Worm (Caenorhabditis elegans) whole organism, L3 larva: ENCODE data around the gene rpap-3.

Source experiments
- R02D3.7 ChIP-seq: fragments of 150-350 bp; optimal IDR thresholded peaks from 2 replicates; lab custom pipeline; 2014; ENCODE audit warnings: missing biosample characterization, missing genetic modification characterization
- ZK546.5 ChIP-seq: sonication (generic microtip); optimal IDR thresholded peaks from 2 replicates; lab custom pipeline; 2017; ENCODE audit warnings: missing biosample characterization, missing genetic modification characterization
- ama-1 ChIP-seq: fragments of 150-350 bp; optimal IDR thresholded peaks from 2 replicates; lab custom pipeline; 2018
- ceh-16 ChIP-seq: sonication (generic microtip); optimal IDR thresholded peaks from 2 replicates; lab custom pipeline; 2017; ENCODE audit warnings: missing biosample characterization, missing genetic modification characterization
- ceh-28 ChIP-seq: fragments of 150-350 bp; optimal IDR thresholded peaks from 2 replicates; lab custom pipeline; 2014; ENCODE audit warnings: missing biosample characterization, missing genetic modification reagents, missing genetic modification characterization
- ceh-82 ChIP-seq: fragments of 150-350 bp; optimal IDR thresholded peaks from 2 replicates; lab custom pipeline; 2014; ENCODE audit warnings: missing biosample characterization, missing genetic modification characterization
- ceh-9 ChIP-seq: sonication (generic microtip); optimal IDR thresholded peaks from 2 replicates; lab custom pipeline; 2018; ENCODE audit warnings: missing biosample characterization, missing genetic modification characterization
- daf-12 ChIP-seq: fragments of 150-350 bp; optimal IDR thresholded peaks from 2 replicates; lab custom pipeline; 2014; ENCODE audit warnings: missing biosample characterization, missing genetic modification reagents, missing genetic modification characterization
- egl-27 ChIP-seq: sonication (generic microtip); optimal IDR thresholded peaks from 4 replicates; lab custom pipeline; 2017; ENCODE audit warnings: missing biosample characterization, missing genetic modification reagents, missing genetic modification characterization
- egl-5 ChIP-seq: fragments of 150-350 bp; optimal IDR thresholded peaks from 2 replicates; lab custom pipeline; 2017; ENCODE audit warnings: missing biosample characterization, missing genetic modification reagents, missing genetic modification characterization, inconsistent platforms
- elt-1 ChIP-seq: fragments of 150-350 bp; optimal IDR thresholded peaks from 2 replicates; lab custom pipeline; 2014; ENCODE audit warnings: missing biosample characterization, missing genetic modification characterization
- elt-2 ChIP-seq: sonication (generic microtip); optimal IDR thresholded peaks from 2 replicates; lab custom pipeline; 2016; ENCODE audit warnings: missing genetic modification reagents, mild to moderate bottlenecking, missing genetic modification characterization, missing compliant biosample characterization
- elt-3 ChIP-seq, 3 experiments: fragments of 150-350 bp in 1 of 3; sonication (generic microtip) in 2 of 3; optimal IDR thresholded peaks; 2 replicates in 2 of 3; 4 replicates in 1 of 3; lab custom pipeline; 2014 to 2017; ENCODE audit warnings: missing biosample characterization in 3 of 3, missing genetic modification characterization in 3 of 3
- eor-1 ChIP-seq, 2 experiments: fragments of 150-350 bp; optimal IDR thresholded peaks; 2 replicates each; lab custom pipeline; 2014 to 2018; ENCODE audit warnings: missing biosample characterization in 2 of 2, missing genetic modification characterization in 2 of 2
- fkh-2 ChIP-seq: fragments of 150-350 bp; optimal IDR thresholded peaks from 2 replicates; lab custom pipeline; 2014; ENCODE audit warnings: missing biosample characterization, missing genetic modification reagents, missing genetic modification characterization
- fos-1 ChIP-seq: fragments of 150-350 bp; optimal IDR thresholded peaks from 2 replicates; lab custom pipeline; 2014; ENCODE audit warnings: missing biosample characterization, missing genetic modification characterization
- hmg-11 ChIP-seq: sonication (generic microtip); optimal IDR thresholded peaks from 2 replicates; lab custom pipeline; 2016; ENCODE audit warnings: missing genetic modification characterization, missing compliant biosample characterization
- jun-1 ChIP-seq: fragments of 150-350 bp; optimal IDR thresholded peaks from 2 replicates; lab custom pipeline; 2014; ENCODE audit warnings: missing biosample characterization, missing genetic modification reagents, missing genetic modification characterization
- lin-15B ChIP-seq: fragments of 150-350 bp; optimal IDR thresholded peaks from 2 replicates; lab custom pipeline; 2014; ENCODE audit warnings: missing biosample characterization, missing genetic modification characterization
- lin-39 ChIP-seq: fragments of 150-350 bp; optimal IDR thresholded peaks from 2 replicates; lab custom pipeline; 2018; ENCODE audit warnings: missing biosample characterization, missing genetic modification reagents, missing genetic modification characterization
- lsy-12 ChIP-seq: sonication (generic microtip); optimal IDR thresholded peaks from 2 replicates; lab custom pipeline; 2016; ENCODE audit warnings: mild to moderate bottlenecking, missing genetic modification characterization, missing compliant biosample characterization
- mdl-1 ChIP-seq: fragments of 150-350 bp; optimal IDR thresholded peaks from 2 replicates; lab custom pipeline; 2014; ENCODE audit warnings: missing biosample characterization, missing genetic modification characterization
- mml-1 ChIP-seq: fragments of 150-350 bp; sonication (generic microtip); optimal IDR thresholded peaks from 3 replicates; lab custom pipeline; 2014; ENCODE audit warnings: missing biosample characterization, missing genetic modification characterization
- nhr-237 ChIP-seq: fragments of 150-350 bp; optimal IDR thresholded peaks from 2 replicates; lab custom pipeline; 2014; ENCODE audit warnings: missing biosample characterization, missing genetic modification characterization
- nhr-25 ChIP-seq: sonication (generic microtip); optimal IDR thresholded peaks from 2 replicates; lab custom pipeline; 2017; ENCODE audit warnings: missing biosample characterization, missing genetic modification characterization
- nhr-28 ChIP-seq: fragments of 150-350 bp; optimal IDR thresholded peaks from 2 replicates; lab custom pipeline; 2014; ENCODE audit warnings: missing biosample characterization, missing genetic modification characterization
- nhr-67 ChIP-seq: fragments of 150-350 bp; optimal IDR thresholded peaks from 2 replicates; lab custom pipeline; 2014; ENCODE audit warnings: missing biosample characterization, missing genetic modification characterization
- nhr-76 ChIP-seq: fragments of 150-350 bp; sonication (generic microtip); optimal IDR thresholded peaks from 5 replicates; lab custom pipeline; 2014; ENCODE audit warnings: missing biosample characterization, missing genetic modification characterization
- nhr-77 ChIP-seq: fragments of 150-350 bp; optimal IDR thresholded peaks from 2 replicates; lab custom pipeline; 2014; ENCODE audit warnings: missing biosample characterization, missing genetic modification characterization
- pha-4 ChIP-seq: fragments of 150-350 bp; optimal IDR thresholded peaks from 2 replicates; lab custom pipeline; 2014; ENCODE audit warnings: missing biosample characterization, missing genetic modification reagents, missing genetic modification characterization
- pqm-1 ChIP-seq: fragments of 150-350 bp; optimal IDR thresholded peaks from 2 replicates; lab custom pipeline; 2017; ENCODE audit warnings: missing biosample characterization, missing genetic modification characterization, inconsistent platforms
- sea-2 ChIP-seq: fragments of 150-350 bp; sonication (generic microtip); optimal IDR thresholded peaks from 4 replicates; lab custom pipeline; 2014; ENCODE audit warnings: missing biosample characterization, missing genetic modification reagents, missing genetic modification characterization
- snpc-4 ChIP-seq: fragments of 150-350 bp; optimal IDR thresholded peaks from 2 replicates; lab custom pipeline; 2014; ENCODE audit warnings: missing biosample characterization, missing genetic modification characterization
- tbx-2 ChIP-seq: sonication (generic microtip); optimal IDR thresholded peaks from 2 replicates; lab custom pipeline; 2016; ENCODE audit warnings: mild to moderate bottlenecking, missing genetic modification characterization, missing compliant biosample characterization
- unc-39 ChIP-seq: sonication (generic microtip); optimal IDR thresholded peaks from 4 replicates; lab custom pipeline; 2017; ENCODE audit warnings: missing biosample characterization, missing genetic modification characterization
- unc-62 ChIP-seq: fragments of 150-350 bp; sonication (generic microtip); optimal IDR thresholded peaks from 4 replicates; lab custom pipeline; 2014; ENCODE audit warnings: missing biosample characterization, missing genetic modification reagents, missing genetic modification characterization
- ztf-4 ChIP-seq: fragments of 150-350 bp; optimal IDR thresholded peaks from 2 replicates; lab custom pipeline; 2014; ENCODE audit warnings: missing biosample characterization, missing genetic modification characterization

rpap-3 gene

DNA sequence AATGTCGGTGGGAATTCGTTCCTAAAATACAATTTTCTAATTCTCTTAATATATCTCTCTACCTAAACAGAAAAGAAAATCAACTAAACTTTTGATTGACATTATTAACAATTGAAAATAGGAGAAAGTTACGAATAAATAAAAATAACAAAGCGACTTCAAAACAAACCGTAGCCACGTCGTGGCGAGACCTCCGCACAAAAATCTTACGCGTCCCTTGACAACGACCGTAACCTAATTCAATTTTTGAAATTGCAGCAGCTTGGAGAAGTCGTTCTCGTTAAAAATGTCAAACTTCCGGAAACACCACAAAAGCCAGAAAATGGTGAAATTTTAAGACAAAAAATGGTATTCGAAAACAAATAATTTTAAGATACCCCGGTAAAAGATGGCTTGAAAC is 14.4 kb downstream of the rpap-3 start:
- TF ChIP-seq pha-4 (tag; lab: Kevin White, UChicago), result no peak
- no peak for TF ChIP-seq fkh-2
- no peak for TF ChIP-seq ceh-9 (tag; lab: Kevin White, UChicago)
- no peak for TF ChIP-seq ceh-28 (tag; lab: Kevin White, UChicago)
- no peak for TF ChIP-seq nhr-237 (tag; lab: Kevin White, UChicago)

ce11 chrIV:7763748-7764147 is 15.0 kb downstream of the rpap-3 start, which contains the start of the genes C46A5.6 and C46A5.1:
Gene C46A5.6 (minus strand): TSS chrIV:7763848.
Gene C46A5.1 (plus strand): TSS chrIV:7763931.
- no peak for TF ChIP-seq fkh-2
- TF ChIP-seq daf-12, result no peak
- TF ChIP-seq egl-5, result no peak
- TF ChIP-seq egl-27 (tag; lab: Kevin White, UChicago), result no peak
- TF ChIP-seq pqm-1 (tag; lab: Kevin White, UChicago), result no peak
- no peak for TF ChIP-seq lin-15B (tag; lab: Kevin White, UChicago)
- TF ChIP-seq nhr-28 (tag; lab: Kevin White, UChicago), result no peak
- TF ChIP-seq mdl-1, result no peak
- no peak for TF ChIP-seq ceh-16 (tag; lab: Kevin White, UChicago)
- TF ChIP-seq snpc-4 (tag; lab: Kevin White, UChicago), result no peak
- no peak for TF ChIP-seq unc-39 (tag; lab: Kevin White, UChicago)
- no peak for TF ChIP-seq R02D3.7 (tag; lab: Kevin White, UChicago)
- no peak for TF ChIP-seq tbx-2 (tag; lab: Kevin White, UChicago)
- no peak for TF ChIP-seq nhr-237 (tag; lab: Kevin White, UChicago)
- TF ChIP-seq ZK546.5 (tag; lab: Kevin White, UChicago), result no peak

- no peak for TF ChIP-seq unc-39 (tag; lab: Kevin White, UChicago)
- TF ChIP-seq fkh-2, result no peak
- no peak for TF ChIP-seq ceh-28 (tag; lab: Kevin White, UChicago)
- TF ChIP-seq elt-1 (tag; lab: Kevin White, UChicago), result no peak
- TF ChIP-seq mml-1 (tag; lab: Kevin White, UChicago), result no peak
- no peak for TF ChIP-seq ztf-4
- TF ChIP-seq sea-2 (GFP tag; lab: Kevin White, UChicago), result no peak
- no peak for TF ChIP-seq elt-3 (tag; optimal IDR thresholded peaks at IDR 0.05; lab: Kevin White, UChicago)
- TF ChIP-seq snpc-4 (tag; lab: Kevin White, UChicago), result no peak
- TF ChIP-seq ZK546.5 (tag; lab: Kevin White, UChicago), result no peak
- no peak for TF ChIP-seq mdl-1
- no peak for TF ChIP-seq egl-5
- no peak for TF ChIP-seq unc-62
- TF ChIP-seq nhr-76 (tag; lab: Kevin White, UChicago), result no peak
- no peak for TF ChIP-seq fos-1 (tag; lab: Kevin White, UChicago)
- TF ChIP-seq ceh-82 (tag; lab: Kevin White, UChicago), result no peak
- no peak for TF ChIP-seq pha-4 (tag; lab: Kevin White, UChicago)
- TF ChIP-seq lin-39 (tag; lab: Kevin White, UChicago), result no peak
These were observed 18.6 kb downstream of the rpap-3 start, which contains the start of gene del-7 for ce11 chrIV:7760117-7760516. Gene del-7 (plus strand): TSS chrIV:7760417.

- TF ChIP-seq nhr-25, result no peak
- TF ChIP-seq nhr-237 (tag; lab: Kevin White, UChicago), result no peak
- no peak for TF ChIP-seq mdl-1
- TF ChIP-seq daf-12, result no peak
- no peak for TF ChIP-seq elt-2
- TF ChIP-seq eor-1 (tag; optimal IDR thresholded peaks at IDR 0.05; lab: Kevin White, UChicago), result no peak
- no peak for TF ChIP-seq jun-1 (tag; lab: Kevin White, UChicago)
- TF ChIP-seq nhr-76 (tag; lab: Kevin White, UChicago), result no peak
- no peak for TF ChIP-seq lin-15B (tag; lab: Kevin White, UChicago)
- no peak for TF ChIP-seq lsy-12 (tag; lab: Kevin White, UChicago)
- TF ChIP-seq pqm-1 (tag; lab: Kevin White, UChicago), result no peak
- no peak for TF ChIP-seq sea-2 (GFP tag; lab: Kevin White, UChicago)
- TF ChIP-seq ceh-28 (tag; lab: Kevin White, UChicago), result no peak
- no peak for TF ChIP-seq R02D3.7 (tag; lab: Kevin White, UChicago)
- TF ChIP-seq egl-5, result no peak
- TF ChIP-seq, all 47 proteins: peak for 0
These were observed 19.2 kb downstream of the rpap-3 start, which contains the start of gene dsb-3 for ce11 chrIV:7759527-7759926. Gene dsb-3 (minus strand): TSS chrIV:7759627.

DNA sequence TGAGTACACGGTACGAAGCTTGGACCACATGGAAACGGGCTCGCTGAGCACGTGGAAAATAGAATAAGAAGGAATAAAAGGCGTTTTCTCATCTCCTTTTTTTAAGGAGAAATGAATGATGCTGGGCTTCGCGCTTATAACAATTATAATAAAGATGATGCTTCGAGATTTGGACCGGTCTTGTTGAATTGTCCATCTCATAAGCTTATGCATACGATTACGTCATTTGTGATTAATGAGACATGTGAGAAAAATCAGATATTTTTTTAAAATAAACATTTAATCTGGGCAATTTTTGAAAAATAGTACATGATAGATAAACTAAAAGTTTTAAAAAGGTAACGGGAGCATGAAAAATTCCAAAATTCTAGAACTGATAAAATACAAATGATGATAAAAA is 21.5 kb downstream of the rpap-3 start, which contains the start of gene C46A5.4:
Gene C46A5.4, minus strand, starts transcription at position 101 of the 400 bp plus-strand sequence.
- TF ChIP-seq unc-62 (no peak), snpc-4 (tag; lab: Kevin White, UChicago) (no peak), ama-1 (lab: Kevin White, UChicago) (no peak), nhr-77 (tag; lab: Kevin White, UChicago) (no peak), nhr-25 (no peak), jun-1 (tag; lab: Kevin White, UChicago) (no peak), hmg-11 (no peak), ceh-82 (tag; lab: Kevin White, UChicago) (no peak), ztf-4 (no peak), nhr-67 (no peak)
